Worm (Caenorhabditis elegans): ENCODE results near the gene F44B9.2.

DNA sequence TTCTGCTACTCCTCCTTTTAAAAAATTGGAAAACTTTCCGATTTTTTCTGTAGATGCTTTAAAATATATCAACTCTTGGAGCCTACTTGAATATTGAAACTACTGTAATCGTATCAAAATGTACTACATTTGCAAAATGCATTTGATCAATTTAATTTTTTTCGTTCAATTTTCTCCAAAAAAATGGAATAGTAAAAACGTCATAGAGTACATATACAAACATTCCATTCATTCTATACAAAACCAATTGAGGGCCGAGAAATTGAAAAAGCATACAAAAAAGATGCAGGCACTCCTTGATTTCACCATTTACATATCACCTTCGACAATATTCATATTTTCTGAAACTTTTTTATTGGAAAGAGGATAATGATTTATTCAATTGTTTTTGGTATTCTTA, 18.2 kb upstream of the F44B9.2 start, which contains the start of gene C06G4.6:
- no peak for TF ChIP-seq W03F9.2 (tag; optimal IDR thresholded peaks at IDR 0.05)
- no peak for TF ChIP-seq him-1 (tag; optimal IDR thresholded peaks at IDR 0.05)
- TF ChIP-seq dao-5 (tag; optimal IDR thresholded peaks at IDR 0.05), result no peak
